Worm (Caenorhabditis elegans) whole organism, L2 larva: Measurements from ENCODE around the gene lido-11.

ENCODE experiments used
- blmp-1 ChIP-seq: sonication (generic microtip); optimal IDR thresholded peaks from 2 replicates; lab custom pipeline; 2017; ENCODE audit warnings: missing genetic modification characterization, mild to moderate bottlenecking, missing compliant biosample characterization, antibody characterized with exemption, moderate library complexity; ENCODE audit not compliant: insufficient read depth
- lin-39 ChIP-seq: fragments of 150-350 bp; optimal IDR thresholded peaks from 2 replicates; lab custom pipeline; 2014; ENCODE audit warnings: missing biosample characterization, missing genetic modification reagents, missing genetic modification characterization
- nhr-129 ChIP-seq: fragments of 150-350 bp; optimal IDR thresholded peaks from 2 replicates; lab custom pipeline; 2014; ENCODE audit warnings: missing biosample characterization, missing genetic modification characterization
- nhr-23 ChIP-seq: fragments of 150-350 bp; optimal IDR thresholded peaks from 2 replicates; lab custom pipeline; 2014; ENCODE audit warnings: missing biosample characterization, missing genetic modification reagents, missing genetic modification characterization

- TF ChIP-seq blmp-1: no peak
- no peak for TF ChIP-seq lin-39 (tag; lab: Kevin White, UChicago)
- TF ChIP-seq nhr-129 (tag; lab: Kevin White, UChicago): no peak
- TF ChIP-seq nhr-23: no peak
Measured at ce11 chrII:3005499-3005898, 1.7 kb downstream of the lido-11 start, which contains the start of gene lido-12.
